Fruit fly (Drosophila melanogaster): ENCODE measurements around the gene CBP.
A peak's percentile ranks its signal among the peaks of the same experiment; 100 is the strongest.

CBP gene

dm6 chrX:7336962-7337844 lies at the start of gene CBP:
CBP (plus strand) TSS chrX:7337352.
- peak; percentile 25 for TF ChIP-seq noc (tag; optimal IDR thresholded peaks at IDR 0.05)

dm6 chrX:7290811-7291515 lies 46.2 kb upstream of the CBP start, which contains the start of gene unc-119:
unc-119 (minus strand) TSS chrX:7291298.
- TF ChIP-seq noc (tag; optimal IDR thresholded peaks at IDR 0.05) = no peak

dm6 chrX:7291850-7292499 lies 45.2 kb upstream of the CBP start:
- no peak for TF ChIP-seq noc (tag; optimal IDR thresholded peaks at IDR 0.05)

- no peak for TF ChIP-seq noc (tag; optimal IDR thresholded peaks at IDR 0.05)
These were observed 43.8 kb upstream of the CBP start for dm6 chrX:7293133-7293873.

- peak; percentile 22 for TF ChIP-seq noc (tag; optimal IDR thresholded peaks at IDR 0.05)
These were observed 43.1 kb upstream of the CBP start for dm6 chrX:7293874-7294559.

dm6 chrX:7295973-7296372 lies 41.2 kb upstream of the CBP start:
- TF ChIP-seq noc (tag; optimal IDR thresholded peaks at IDR 0.05) = no peak

dm6 chrX:7296721-7297227 lies 40.4 kb upstream of the CBP start:
- TF ChIP-seq noc (tag; optimal IDR thresholded peaks at IDR 0.05) = no peak

- TF ChIP-seq noc (tag; optimal IDR thresholded peaks at IDR 0.05) = no peak
These were observed 38.8 kb upstream of the CBP start for dm6 chrX:7298323-7298722.

dm6 chrX:7299399-7300355 lies 37.5 kb upstream of the CBP start:
- TF ChIP-seq noc (tag; optimal IDR thresholded peaks at IDR 0.05) = peak; percentile 43

- peak; percentile 50 for TF ChIP-seq noc (tag; optimal IDR thresholded peaks at IDR 0.05)
These were observed 36.8 kb upstream of the CBP start for dm6 chrX:7300356-7300721.

dm6 chrX:7300722-7301350 lies 36.3 kb upstream of the CBP start:
- no peak for TF ChIP-seq noc (tag; optimal IDR thresholded peaks at IDR 0.05)

dm6 chrX:7301351-7302328 lies 35.5 kb upstream of the CBP start:
- TF ChIP-seq noc (tag; optimal IDR thresholded peaks at IDR 0.05) = peak; percentile 35
